Fruit fly (Drosophila melanogaster) whole organism, adult: ENCODE data around the gene wkd.

Source experiments
- CG14711 ChIP-seq: fragments of 200-800 bp; sonication (Bioruptor generic); optimal IDR thresholded peaks from 2 replicates; lab custom pipeline; 2018; ENCODE audit warnings: missing biosample characterization, mild to moderate bottlenecking, missing genetic modification characterization, moderate library complexity
- CG5204 ChIP-seq: fragments of 200-800 bp; sonication (Bioruptor generic); optimal IDR thresholded peaks from 2 replicates; lab custom pipeline; 2016; ENCODE audit warnings: missing biosample characterization, missing genetic modification characterization
- Hr96 ChIP-seq: fragments of 200-800 bp; sonication (Bioruptor generic); optimal IDR thresholded peaks from 2 replicates; lab custom pipeline; 2016; ENCODE audit warnings: missing biosample characterization, missing genetic modification characterization
- ovo ChIP-seq: fragments of 200-800 bp; sonication (Bioruptor generic); optimal IDR thresholded peaks from 2 replicates; lab custom pipeline; 2016; ENCODE audit warnings: missing biosample characterization, missing genetic modification characterization

- TF ChIP-seq ovo (GFP tag; lab: Kevin White, UChicago) (no peak), CG14711 (tag; lab: Kevin White, UChicago) (no peak), CG5204 (no peak), Hr96 (no peak)
Observed at dm6 chr3R:11578645-11579044, 2.7 kb upstream of the wkd start, which contains the start of the genes CG6790 and CG5342.
